Fruit fly (Drosophila melanogaster) whole organism, embryonic: ENCODE data around the gene CG3009.

Experiments
- Ada2b ChIP-seq: fragments of 200-800 bp; sonication (Bioruptor generic); IDR thresholded peaks from 2 replicates; pipeline ENCODE4 v1.3.6; 2022; ENCODE audit warnings: missing biosample characterization, missing genetic modification characterization
- Bdp1 ChIP-seq: fragments of 200-800 bp; sonication (Bioruptor generic); optimal IDR thresholded peaks from 3 replicates; lab custom pipeline; 2016; ENCODE audit warnings: missing biosample characterization, missing genetic modification characterization
- CG10321 ChIP-seq: fragments of 200-800 bp; sonication (Bioruptor generic); IDR thresholded peaks from 2 replicates; pipeline ENCODE4 v1.3.6; 2022; ENCODE audit warnings: missing biosample characterization, missing genetic modification characterization
- CG10431 ChIP-seq: fragments of 200-800 bp; sonication (Bioruptor generic); optimal IDR thresholded peaks from 3 replicates; lab custom pipeline; 2018; ENCODE audit warnings: missing biosample characterization, mild to moderate bottlenecking, missing genetic modification characterization
- CG10979 ChIP-seq: fragments of 200-800 bp; sonication (Bioruptor generic); optimal IDR thresholded peaks from 2 replicates; lab custom pipeline; 2018; ENCODE audit warnings: missing biosample characterization, mild to moderate bottlenecking, missing genetic modification characterization, moderate library complexity
- CG11723 ChIP-seq: fragments of 200-800 bp; sonication (Bioruptor generic); optimal IDR thresholded peaks from 2 replicates; lab custom pipeline; 2017; ENCODE audit warnings: missing biosample characterization, mild to moderate bottlenecking, missing genetic modification characterization
- CG13894 ChIP-seq: fragments of 200-800 bp; sonication (Bioruptor generic); optimal IDR thresholded peaks from 3 replicates; lab custom pipeline; 2018; ENCODE audit warnings: missing biosample characterization, mild to moderate bottlenecking, missing genetic modification characterization, moderate library complexity
- CG15601 ChIP-seq: fragments of 200-800 bp; sonication (Bioruptor generic); optimal IDR thresholded peaks from 3 replicates; lab custom pipeline; 2019; ENCODE audit warnings: missing biosample characterization, mild to moderate bottlenecking, missing genetic modification characterization, moderate library complexity
- CG1603 ChIP-seq: fragments of 200-800 bp; sonication (Bioruptor generic); optimal IDR thresholded peaks from 2 replicates; lab custom pipeline; 2019; ENCODE audit warnings: missing biosample characterization, mild to moderate bottlenecking, missing genetic modification characterization, moderate library complexity
- CG16813 ChIP-seq: fragments of 200-800 bp; sonication (Bioruptor generic); IDR thresholded peaks from 3 replicates; pipeline ENCODE4 v1.3.6; 2022; ENCODE audit warnings: missing biosample characterization, missing genetic modification characterization; ENCODE audit not compliant: partially characterized antibody
- CG17361 ChIP-seq: fragments of 200-800 bp; sonication (Bioruptor generic); IDR thresholded peaks from 3 replicates; pipeline ENCODE4 v1.3.6; 2022; ENCODE audit warnings: missing biosample characterization, missing genetic modification characterization
- CG18011 ChIP-seq: fragments of 200-800 bp; sonication (Bioruptor generic); optimal IDR thresholded peaks from 2 replicates; lab custom pipeline; 2017; ENCODE audit warnings: missing biosample characterization, missing genetic modification characterization, mild to moderate bottlenecking, moderate library complexity, missing genotype
- CG2202 ChIP-seq: fragments of 200-800 bp; sonication (Bioruptor generic); optimal IDR thresholded peaks from 2 replicates; lab custom pipeline; 2018; ENCODE audit warnings: missing biosample characterization, mild to moderate bottlenecking, missing genetic modification characterization
- CG2889 ChIP-seq: fragments of 200-800 bp; sonication (Bioruptor generic); IDR thresholded peaks from 3 replicates; pipeline ENCODE4 v1.3.6; 2022; ENCODE audit warnings: missing biosample characterization, missing genetic modification characterization
- CG3065 ChIP-seq: fragments of 200-800 bp; sonication (Bioruptor generic); optimal IDR thresholded peaks from 2 replicates; lab custom pipeline; 2016; ENCODE audit warnings: missing biosample characterization, missing genetic modification characterization
- CG31224 ChIP-seq: fragments of 200-800 bp; sonication (Bioruptor generic); IDR thresholded peaks from 2 replicates; pipeline ENCODE4 v1.3.6; 2022; ENCODE audit warnings: missing biosample characterization, missing genetic modification characterization
- CG4424 ChIP-seq: fragments of 200-800 bp; sonication (Bioruptor generic); optimal IDR thresholded peaks from 3 replicates; lab custom pipeline; 2016; ENCODE audit warnings: missing biosample characterization, missing genetic modification characterization
- CG5953 ChIP-seq: fragments of 200-800 bp; sonication (Bioruptor generic); IDR thresholded peaks from 2 replicates; pipeline ENCODE4 v1.3.6; 2022; ENCODE audit warnings: missing biosample characterization, missing genetic modification characterization
- CoRest ChIP-seq: fragments of 200-800 bp; sonication (Bioruptor generic); optimal IDR thresholded peaks from 3 replicates; lab custom pipeline; 2018; ENCODE audit warnings: missing biosample characterization, mild to moderate bottlenecking, missing genetic modification characterization, moderate library complexity
- D ChIP-seq, 2 experiments: fragments of 200-800 bp in 1 of 2; fragments of >200 bp in 1 of 2; sonication (Bioruptor generic) in 1 of 2; optimal IDR thresholded peaks; 2 replicates in 1 of 2; 3 replicates in 1 of 2; lab custom pipeline; 2017; ENCODE audit warnings: mild to moderate bottlenecking in 1 of 2, missing biosample characterization in 1 of 2, missing genetic modification characterization in 1 of 2, missing genetic modification reagents in 1 of 2
- Dek ChIP-seq: fragments of 200-800 bp; sonication (Bioruptor generic); optimal IDR thresholded peaks from 3 replicates; lab custom pipeline; 2019; ENCODE audit warnings: missing biosample characterization, mild to moderate bottlenecking, missing genetic modification characterization, moderate library complexity
- E2f1 ChIP-seq: fragments of 200-800 bp; sonication (Bioruptor generic); IDR thresholded peaks from 2 replicates; pipeline ENCODE4 v1.3.6; 2022; ENCODE audit warnings: missing biosample characterization, missing genetic modification characterization
- E2f2 ChIP-seq: fragments of 200-800 bp; sonication (Bioruptor generic); IDR thresholded peaks from 2 replicates; pipeline ENCODE4 v1.3.6; 2022; ENCODE audit warnings: missing biosample characterization, missing genetic modification characterization
- HHEX ChIP-seq: fragments of 200-800 bp; sonication (Bioruptor generic); optimal IDR thresholded peaks from 3 replicates; lab custom pipeline; 2017; ENCODE audit warnings: missing biosample characterization, mild to moderate bottlenecking, missing genetic modification characterization, missing genetic modification reagents
- Lim3 ChIP-seq: fragments of 200-800 bp; sonication (Bioruptor generic); IDR thresholded peaks from 2 replicates; pipeline ENCODE4 v1.3.6; 2022; ENCODE audit warnings: missing biosample characterization, missing genetic modification characterization
- Mrtf ChIP-seq: fragments of 200-800 bp; sonication (Bioruptor generic); IDR thresholded peaks from 3 replicates; pipeline ENCODE4 v1.3.6; 2022; ENCODE audit warnings: missing biosample characterization, missing genetic modification characterization
- NK7.1 ChIP-seq: fragments of 200-800 bp; sonication (Bioruptor generic); optimal IDR thresholded peaks from 3 replicates; lab custom pipeline; 2016; ENCODE audit warnings: missing biosample characterization, missing genetic modification characterization
- Sin3A ChIP-seq: fragments of >200 bp; optimal IDR thresholded peaks from 2 replicates; lab custom pipeline; 2018
- ac ChIP-seq: fragments of 200-800 bp; sonication (Bioruptor generic); optimal IDR thresholded peaks from 3 replicates; lab custom pipeline; 2017; ENCODE audit warnings: missing biosample characterization, mild to moderate bottlenecking, missing genetic modification characterization
- aop ChIP-seq: fragments of 200-800 bp; sonication (Bioruptor generic); IDR thresholded peaks from 2 replicates; pipeline ENCODE4 v1.3.6; 2022; ENCODE audit warnings: missing biosample characterization, missing genetic modification characterization
- bowl ChIP-seq: fragments of 200-800 bp; sonication (Bioruptor generic); IDR thresholded peaks from 2 replicates; pipeline ENCODE4 v1.3.6; 2022; ENCODE audit warnings: missing biosample characterization, missing genetic modification characterization
- caup ChIP-seq: fragments of 200-800 bp; sonication (Bioruptor generic); optimal IDR thresholded peaks from 3 replicates; lab custom pipeline; 2017; ENCODE audit warnings: missing biosample characterization, mild to moderate bottlenecking, missing genetic modification characterization, moderate library complexity; ENCODE audit not compliant: severe bottlenecking
- cg ChIP-seq: fragments of 200-800 bp; sonication (Bioruptor generic); optimal IDR thresholded peaks from 3 replicates; lab custom pipeline; 2019; ENCODE audit warnings: missing biosample characterization, mild to moderate bottlenecking, missing genetic modification characterization, moderate library complexity
- crc ChIP-seq: fragments of 200-800 bp; sonication (Bioruptor generic); optimal IDR thresholded peaks from 2 replicates; lab custom pipeline; 2016; ENCODE audit warnings: missing biosample characterization, missing genetic modification characterization
- dmrt11E ChIP-seq: fragments of 200-800 bp; sonication (Bioruptor generic); optimal IDR thresholded peaks from 3 replicates; lab custom pipeline; 2018; ENCODE audit warnings: missing biosample characterization, mild to moderate bottlenecking, missing genetic modification characterization, moderate library complexity
- dysf ChIP-seq: fragments of 200-800 bp; sonication (Bioruptor generic); IDR thresholded peaks from 3 replicates; pipeline ENCODE4 v1.3.6; 2022; ENCODE audit warnings: missing biosample characterization, missing genetic modification characterization
- ems ChIP-seq: fragments of 200-800 bp; sonication (Bioruptor generic); optimal IDR thresholded peaks from 3 replicates; lab custom pipeline; 2016; ENCODE audit warnings: missing biosample characterization, missing genetic modification characterization
- eve ChIP-seq, 2 experiments: fragments of >200 bp; optimal IDR thresholded peaks; 2 replicates each; lab custom pipeline; 2017; ENCODE audit warnings: missing biosample characterization in 2 of 2, missing genetic modification characterization in 2 of 2
- fd64A ChIP-seq: fragments of 200-800 bp; sonication (Bioruptor generic); optimal IDR thresholded peaks from 3 replicates; lab custom pipeline; 2018; ENCODE audit warnings: missing biosample characterization, mild to moderate bottlenecking, missing genetic modification characterization
- gcm ChIP-seq: fragments of 200-800 bp; sonication (Bioruptor generic); optimal IDR thresholded peaks from 2 replicates; lab custom pipeline; 2019; ENCODE audit warnings: missing biosample characterization, mild to moderate bottlenecking, missing genetic modification characterization, moderate library complexity
- h ChIP-seq: fragments of >200 bp; optimal IDR thresholded peaks from 2 replicates; lab custom pipeline; 2017
- kah ChIP-seq: fragments of 200-800 bp; sonication (Bioruptor generic); optimal IDR thresholded peaks from 2 replicates; lab custom pipeline; 2018; ENCODE audit warnings: missing biosample characterization, mild to moderate bottlenecking, missing genetic modification characterization
- mirr ChIP-seq: fragments of 200-800 bp; sonication (Bioruptor generic); optimal IDR thresholded peaks from 3 replicates; lab custom pipeline; 2018; ENCODE audit warnings: missing biosample characterization, mild to moderate bottlenecking, missing genetic modification characterization
- mld ChIP-seq: fragments of 200-800 bp; sonication (Bioruptor generic); IDR thresholded peaks from 3 replicates; pipeline ENCODE4 v1.3.6; 2022; ENCODE audit warnings: missing biosample characterization, missing genetic modification characterization; ENCODE audit not compliant: partially characterized antibody
- odd ChIP-seq: fragments of 200-800 bp; sonication (Bioruptor generic); optimal IDR thresholded peaks from 2 replicates; lab custom pipeline; 2017; ENCODE audit warnings: missing biosample characterization, mild to moderate bottlenecking, missing genetic modification characterization
- pzg ChIP-seq: fragments of 200-800 bp; sonication (Bioruptor generic); optimal IDR thresholded peaks from 3 replicates; lab custom pipeline; 2018; ENCODE audit warnings: missing biosample characterization, mild to moderate bottlenecking, missing genetic modification characterization, moderate library complexity
- row ChIP-seq: fragments of 200-800 bp; sonication (Bioruptor generic); IDR thresholded peaks from 3 replicates; pipeline ENCODE4 v1.3.6; 2022; ENCODE audit warnings: missing biosample characterization, missing genetic modification characterization
- sens-2 ChIP-seq: fragments of 200-800 bp; sonication (Bioruptor generic); IDR thresholded peaks from 2 replicates; pipeline ENCODE4 v1.3.6; 2022; ENCODE audit warnings: missing biosample characterization, missing genetic modification characterization
- seq ChIP-seq: fragments of 200-800 bp; sonication (Bioruptor generic); IDR thresholded peaks from 2 replicates; pipeline ENCODE4 v1.3.6; 2022; ENCODE audit warnings: missing biosample characterization, missing genetic modification characterization
- slbo ChIP-seq: fragments of 200-800 bp; sonication (Bioruptor generic); IDR thresholded peaks from 2 replicates; pipeline ENCODE4 v1.3.6; 2022; ENCODE audit warnings: missing biosample characterization, missing genetic modification characterization
- zen2 ChIP-seq: fragments of 200-800 bp; sonication (Bioruptor generic); IDR thresholded peaks from 3 replicates; pipeline ENCODE4 v1.3.6; 2022; ENCODE audit warnings: missing biosample characterization, missing genetic modification characterization; ENCODE audit not compliant: partially characterized antibody

CG3009 gene

dm6 chrX:4684444-4684924, 18.0 kb upstream of the CG3009 start (continued):
- TF ChIP-seq CG10321 (GFP tag; lab: Robert Waterston, UW) (peak; percentile 98), CG5953 (peak; percentile 76), CG10979 (tag; lab: Kevin White, UChicago) (peak; percentile 57), Sin3A (lab: Kevin White, UChicago) (peak; percentile 76), gcm (GFP tag; lab: Kevin White, UChicago) (peak; percentile 51), aop (GFP tag; lab: Robert Waterston, UW) (peak; percentile 69), CG17361 (GFP tag; lab: Robert Waterston, UW) (peak; percentile 74), CG3065 (GFP tag; lab: Kevin White, UChicago) (peak; percentile 43), caup (peak; percentile 85), bowl (GFP tag; lab: Robert Waterston, UW) (peak; percentile 86), odd (GFP tag; lab: Kevin White, UChicago) (no peak), HHEX (GFP tag; lab: Kevin White, UChicago) (peak; percentile 81), Bdp1 (GFP tag; lab: Kevin White, UChicago) (peak; percentile 43), CG11723 (GFP tag; lab: Kevin White, UChicago) (peak; percentile 66), seq (peak; percentile 85), CG4424 (GFP tag; lab: Kevin White, UChicago) (peak; percentile 64), CG1603 (peak; percentile 86), ac (GFP tag; lab: Kevin White, UChicago) (peak; percentile 20), E2f1 (peak; percentile 87), NK7.1 (GFP tag; lab: Kevin White, UChicago) (peak; percentile 71), CoRest (tag; lab: Kevin White, UChicago) (peak; percentile 91), CG16813 (GFP tag; lab: Robert Waterston, UW) (peak; percentile 89), cg (peak; percentile 98), CG13894 (peak; percentile 86), CG10431 (no peak), Dek (tag; lab: Kevin White, UChicago) (peak; percentile 76), D (optimal IDR thresholded peaks at IDR 0.05; lab: Kevin White, UChicago) (peak; percentile 52), D (GFP tag; optimal IDR thresholded peaks at IDR 0.05; lab: Kevin White, UChicago) (peak; percentile 60), CG31224 (GFP tag; lab: Robert Waterston, UW) (peak; percentile 84), h (lab: Kevin White, UChicago) (no peak), kah (GFP tag; lab: Kevin White, UChicago) (no peak), Ada2b (GFP tag; lab: Robert Waterston, UW) (peak; percentile 91), CG2889 (peak; percentile 90), CG2202 (no peak), sens-2 (GFP tag; lab: Robert Waterston, UW) (peak; percentile 88), Lim3 (GFP tag; lab: Robert Waterston, UW) (peak; percentile 66), mirr (peak; percentile 85), dysf (GFP tag; lab: Robert Waterston, UW) (peak; percentile 91), slbo (GFP tag; lab: Robert Waterston, UW) (peak; percentile 96), row (GFP tag; lab: Robert Waterston, UW) (peak; percentile 92), zen2 (GFP tag; lab: Robert Waterston, UW) (peak; percentile 71; the same call in 2 of the 3 replicates), mld (GFP tag; lab: Robert Waterston, UW) (peak; percentile 73; the same call in 1 of the 3 replicates), eve (GFP tag; optimal IDR thresholded peaks at IDR 0.05; lab: Kevin White, UChicago) (no peak), pzg (GFP tag; lab: Kevin White, UChicago) (peak; percentile 94), crc (GFP tag; lab: Kevin White, UChicago) (peak; percentile 53), dmrt11E (peak; percentile 58), Mrtf (GFP tag; lab: Robert Waterston, UW) (peak; percentile 85), CG15601 (tag; lab: Kevin White, UChicago) (peak; percentile 52), E2f2 (GFP tag; lab: Robert Waterston, UW) (peak; percentile 73), ems (GFP tag; lab: Kevin White, UChicago) (peak; percentile 73), fd64A (no peak), CG18011 (GFP tag; lab: Kevin White, UChicago) (peak; percentile 71)
